Worm (Caenorhabditis elegans) whole organism, young adult: ENCODE results near the gene cld-9.

Source experiments
- B0261.1 ChIP-seq: sonication (generic microtip); optimal IDR thresholded peaks from 2 replicates; lab custom pipeline; 2016; ENCODE audit warnings: mild to moderate bottlenecking, missing genetic modification characterization, moderate library complexity, missing compliant biosample characterization
- B0336.3 ChIP-seq: fragments of 200-800 bp; sonication (Bioruptor generic); IDR thresholded peaks from 2 replicates; pipeline ENCODE4 v1.3.6; 2022; ENCODE audit warnings: missing genetic modification characterization, missing compliant biosample characterization
- F10E7.11 ChIP-seq: sonication (generic microtip); optimal IDR thresholded peaks from 2 replicates; lab custom pipeline; 2017; ENCODE audit warnings: mild to moderate bottlenecking, missing genetic modification characterization, moderate library complexity, missing compliant biosample characterization
- F33H1.4 ChIP-seq: fragments of 200-800 bp; sonication (Bioruptor generic); IDR thresholded peaks from 2 replicates; pipeline ENCODE4 v1.3.6; 2022; ENCODE audit warnings: missing genetic modification reagents, missing genetic modification characterization, missing compliant biosample characterization
- T26A5.8 ChIP-seq: sonication (generic microtip); optimal IDR thresholded peaks from 2 replicates; lab custom pipeline; 2016; ENCODE audit warnings: missing genetic modification characterization, missing compliant biosample characterization
- Y53F4B.3 ChIP-seq: fragments of 200-800 bp; sonication (Bioruptor generic); IDR thresholded peaks from 2 replicates; pipeline ENCODE4 v1.3.6; 2022; ENCODE audit warnings: missing genetic modification reagents, missing genetic modification characterization, missing compliant biosample characterization
- Y53G8AR.9 ChIP-seq: fragments of 200-800 bp; sonication (Bioruptor generic); conservative IDR thresholded peaks from 2 replicates; pipeline ENCODE4 v1.3.6; 2022; ENCODE audit warnings: missing genetic modification reagents, missing genetic modification characterization, missing compliant biosample characterization
- Y56A3A.18 ChIP-seq: fragments of 200-800 bp; sonication (Bioruptor generic); IDR thresholded peaks from 2 replicates; pipeline ENCODE4 v1.3.6; 2022; ENCODE audit warnings: missing genetic modification reagents, missing genetic modification characterization, missing compliant biosample characterization
- Y79H2A.3 ChIP-seq: fragments of 200-800 bp; sonication (Bioruptor generic); conservative IDR thresholded peaks from 2 replicates; pipeline ENCODE4 v1.3.6; 2022; ENCODE audit warnings: missing genetic modification reagents, missing genetic modification characterization, missing compliant biosample characterization
- Y95B8A.8 ChIP-seq: fragments of 200-800 bp; sonication (Bioruptor generic); IDR thresholded peaks from 2 replicates; pipeline ENCODE4 v1.3.6; 2022; ENCODE audit warnings: missing genetic modification reagents, missing genetic modification characterization, missing compliant biosample characterization
- ZK185.1 ChIP-seq: sonication (generic microtip); optimal IDR thresholded peaks from 2 replicates; lab custom pipeline; 2016; ENCODE audit warnings: mild to moderate bottlenecking, missing genetic modification characterization, missing compliant biosample characterization; ENCODE audit not compliant: poor library complexity, severe bottlenecking
- athp-1 ChIP-seq: sonication (generic microtip); optimal IDR thresholded peaks from 2 replicates; lab custom pipeline; 2017; ENCODE audit warnings: mild to moderate bottlenecking, missing genetic modification characterization, missing compliant biosample characterization
- attf-6 ChIP-seq: fragments of 200-800 bp; sonication (Bioruptor generic); IDR thresholded peaks from 2 replicates; pipeline ENCODE4 v1.3.6; 2022; ENCODE audit warnings: missing genetic modification reagents, missing genetic modification characterization, missing compliant biosample characterization
- bed-1 ChIP-seq: fragments of 200-800 bp; sonication (Bioruptor generic); IDR thresholded peaks from 2 replicates; pipeline ENCODE4 v1.3.6; 2022; ENCODE audit warnings: missing genetic modification reagents, missing genetic modification characterization, missing compliant biosample characterization
- cebp-1 ChIP-seq, 2 experiments: fragments of 200-800 bp in 1 of 2; sonication (Bioruptor generic) in 1 of 2; sonication (generic microtip) in 1 of 2; IDR thresholded peaks in 1 of 2; optimal IDR thresholded peaks in 1 of 2; 2 replicates each; pipeline versions ENCODE4 v1.3.6 to Lab custom; 2017 to 2022; ENCODE audit warnings: missing compliant biosample characterization in 2 of 2, missing genetic modification characterization in 2 of 2, mild to moderate bottlenecking in 1 of 2, missing genetic modification reagents in 1 of 2, moderate library complexity in 1 of 2
- ceh-91 ChIP-seq: fragments of 200-800 bp; sonication (Bioruptor generic); IDR thresholded peaks from 2 replicates; pipeline ENCODE4 v1.3.6; 2022; ENCODE audit warnings: missing genetic modification reagents, missing genetic modification characterization, missing compliant biosample characterization
- chd-7 ChIP-seq: sonication (generic microtip); optimal IDR thresholded peaks from 2 replicates; lab custom pipeline; 2016; ENCODE audit warnings: mild to moderate bottlenecking, missing genetic modification characterization, moderate library complexity, missing compliant biosample characterization
- efl-1 ChIP-seq: fragments of 150-350 bp; optimal IDR thresholded peaks from 2 replicates; lab custom pipeline; 2014; ENCODE audit warnings: missing biosample characterization, missing genetic modification reagents, missing genetic modification characterization
- egl-18 ChIP-seq: fragments of 200-800 bp; sonication (Bioruptor generic); IDR thresholded peaks from 2 replicates; pipeline ENCODE4 v1.3.6; 2022; ENCODE audit warnings: missing genetic modification reagents, missing genetic modification characterization, missing compliant biosample characterization
- egl-44 ChIP-seq: fragments of 200-800 bp; sonication (Bioruptor generic); IDR thresholded peaks from 2 replicates; pipeline ENCODE4 v1.3.6; 2022; ENCODE audit warnings: missing genetic modification reagents, missing genetic modification characterization, missing compliant biosample characterization
- ets-4 ChIP-seq: fragments of 200-800 bp; sonication (Bioruptor generic); optimal IDR thresholded peaks from 2 replicates; lab custom pipeline; 2018; ENCODE audit warnings: mild to moderate bottlenecking, missing genetic modification characterization, missing compliant biosample characterization
- fkh-3 ChIP-seq: sonication (generic microtip); optimal IDR thresholded peaks from 2 replicates; lab custom pipeline; 2016; ENCODE audit warnings: mild to moderate bottlenecking, missing genetic modification characterization, missing compliant biosample characterization
- gei-17 ChIP-seq: fragments of 200-800 bp; sonication (Bioruptor generic); optimal IDR thresholded peaks from 2 replicates; lab custom pipeline; 2018; ENCODE audit warnings: mild to moderate bottlenecking, missing genetic modification characterization, missing compliant biosample characterization
- hlh-26 ChIP-seq: fragments of 200-800 bp; sonication (Bioruptor generic); conservative IDR thresholded peaks from 2 replicates; pipeline ENCODE4 v1.3.6; 2022; ENCODE audit warnings: missing genetic modification reagents, missing genetic modification characterization, missing compliant biosample characterization
- let-607 ChIP-seq, 2 experiments: fragments of 200-800 bp in 1 of 2; sonication (Bioruptor generic) in 1 of 2; sonication (generic microtip) in 1 of 2; optimal IDR thresholded peaks; 2 replicates each; lab custom pipeline; 2016 to 2018; ENCODE audit warnings: mild to moderate bottlenecking in 2 of 2, missing compliant biosample characterization in 2 of 2, missing genetic modification characterization in 2 of 2, moderate library complexity in 2 of 2, missing genotype in 1 of 2
- lin-40 ChIP-seq: sonication (generic microtip); optimal IDR thresholded peaks from 2 replicates; lab custom pipeline; 2016; ENCODE audit warnings: missing genetic modification characterization, mild to moderate bottlenecking, missing compliant biosample characterization, missing genotype, missing genetic modification reagents
- lsy-27 ChIP-seq: sonication (generic microtip); optimal IDR thresholded peaks from 2 replicates; lab custom pipeline; 2017; ENCODE audit warnings: missing genetic modification characterization, mild to moderate bottlenecking, missing compliant biosample characterization, antibody characterized with exemption, missing genotype, borderline replicate concordance; ENCODE audit not compliant: insufficient read depth
- madf-10 ChIP-seq: sonication (generic microtip); optimal IDR thresholded peaks from 2 replicates; lab custom pipeline; 2016; ENCODE audit warnings: mild to moderate bottlenecking, missing genetic modification characterization, missing compliant biosample characterization
- madf-6 ChIP-seq: fragments of 200-800 bp; sonication (Bioruptor generic); IDR thresholded peaks from 2 replicates; pipeline ENCODE4 v1.3.6; 2022; ENCODE audit warnings: missing genetic modification reagents, missing genetic modification characterization, missing compliant biosample characterization
- madf-8 ChIP-seq: fragments of 200-800 bp; sonication (Bioruptor generic); conservative IDR thresholded peaks from 2 replicates; pipeline ENCODE4 v1.3.6; 2022; ENCODE audit warnings: missing genetic modification reagents, missing genetic modification characterization, missing compliant biosample characterization
- mcd-1 ChIP-seq: fragments of 200-800 bp; sonication (Bioruptor generic); IDR thresholded peaks from 2 replicates; pipeline ENCODE4 v1.3.6; 2022; ENCODE audit warnings: missing genetic modification reagents, missing genetic modification characterization, missing compliant biosample characterization
- mel-28 ChIP-seq: sonication (generic microtip); optimal IDR thresholded peaks from 2 replicates; lab custom pipeline; 2016; ENCODE audit warnings: borderline replicate concordance, mild to moderate bottlenecking, missing genetic modification characterization, missing compliant biosample characterization
- nfya-2 ChIP-seq: fragments of 200-800 bp; sonication (Bioruptor generic); IDR thresholded peaks from 2 replicates; pipeline ENCODE4 v1.3.6; 2022; ENCODE audit warnings: missing genetic modification reagents, missing genetic modification characterization, missing compliant biosample characterization
- nfyb-1 ChIP-seq: fragments of 200-800 bp; sonication (Bioruptor generic); IDR thresholded peaks from 2 replicates; pipeline ENCODE4 v1.3.6; 2022; ENCODE audit warnings: missing genetic modification reagents, missing genetic modification characterization, missing compliant biosample characterization
- nhr-179 ChIP-seq: sonication (generic microtip); optimal IDR thresholded peaks from 2 replicates; lab custom pipeline; 2016; ENCODE audit warnings: mild to moderate bottlenecking, missing genetic modification characterization, missing compliant biosample characterization
- nhr-80 ChIP-seq: sonication (generic microtip); optimal IDR thresholded peaks from 2 replicates; lab custom pipeline; 2016; ENCODE audit warnings: missing genetic modification characterization, missing compliant biosample characterization
- sdz-38 ChIP-seq: sonication (generic microtip); optimal IDR thresholded peaks from 2 replicates; lab custom pipeline; 2016; ENCODE audit warnings: missing genotype, missing genetic modification characterization, missing compliant biosample characterization
- zim-3 ChIP-seq: sonication (generic microtip); optimal IDR thresholded peaks from 2 replicates; lab custom pipeline; 2017; ENCODE audit warnings: mild to moderate bottlenecking, missing genetic modification characterization, moderate library complexity, missing compliant biosample characterization
- ztf-18 ChIP-seq: sonication (generic microtip); optimal IDR thresholded peaks from 2 replicates; lab custom pipeline; 2016; ENCODE audit warnings: missing genotype, mild to moderate bottlenecking, missing genetic modification characterization, missing compliant biosample characterization
- ztf-22 ChIP-seq: fragments of 200-800 bp; sonication (Bioruptor generic); optimal IDR thresholded peaks from 2 replicates; lab custom pipeline; 2018; ENCODE audit warnings: mild to moderate bottlenecking, missing genetic modification characterization, moderate library complexity, missing compliant biosample characterization
- ztf-25 ChIP-seq: fragments of 200-800 bp; sonication (Bioruptor generic); IDR thresholded peaks from 2 replicates; pipeline ENCODE4 v1.3.6; 2022; ENCODE audit warnings: missing genetic modification reagents, missing genetic modification characterization, missing compliant biosample characterization
- ztf-26 ChIP-seq: sonication (generic microtip); optimal IDR thresholded peaks from 2 replicates; lab custom pipeline; 2017; ENCODE audit warnings: missing genetic modification characterization, missing compliant biosample characterization

The cld-9 gene

DNA sequence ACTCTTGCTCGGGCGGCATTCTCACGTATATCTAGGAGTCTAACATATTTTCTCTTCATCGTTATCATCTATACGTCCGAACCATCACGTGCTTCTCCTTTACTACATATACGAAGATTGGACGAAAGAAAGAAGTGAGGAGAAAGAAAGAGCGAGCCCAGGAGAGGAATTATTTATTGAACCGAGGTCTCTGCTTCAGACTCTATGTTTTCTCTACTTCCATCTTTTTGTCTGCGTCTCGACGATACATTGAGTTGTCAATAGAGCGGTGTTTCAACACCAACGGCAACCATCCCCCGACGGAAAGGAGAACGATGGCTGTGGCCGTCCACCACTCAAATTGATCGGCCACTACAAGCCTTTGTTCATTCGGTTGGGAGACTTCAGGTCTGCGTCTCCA is 37.7 kb upstream of the cld-9 start (continued):
- TF ChIP-seq chd-7 (tag; lab: Kevin White, UChicago): no peak
- no peak for TF ChIP-seq ztf-26
- no peak for TF ChIP-seq F33H1.4 (GFP tag; lab: Robert Waterston, UW)
- no peak for TF ChIP-seq ztf-25 (GFP tag; lab: Robert Waterston, UW)
- no peak for TF ChIP-seq F10E7.11 (tag; lab: Kevin White, UChicago)
- peak in 1 of 2 experiments; percentile 41 for TF ChIP-seq let-607 (tag; optimal IDR thresholded peaks at IDR 0.05; lab: Kevin White, UChicago)
- no peak for TF ChIP-seq hlh-26 (GFP tag; lab: Robert Waterston, UW)
- TF ChIP-seq ztf-22 (GFP tag; lab: Kevin White, UChicago): no peak
- TF ChIP-seq lsy-27 (tag; lab: Kevin White, UChicago): no peak
- peak; percentile 48 for TF ChIP-seq ztf-18 (tag; lab: Kevin White, UChicago)
- 0 out of 2 replicates have a peak, but pooled peaks have one; percentile 51 for TF ChIP-seq Y56A3A.18 (GFP tag; lab: Robert Waterston, UW)
- TF ChIP-seq cebp-1 (GFP tag; IDR thresholded peaks at IDR 0.05; lab: Robert Waterston, UW): peak; percentile 72; the same call in 1 of the 2 replicates
- peak; percentile 88 for TF ChIP-seq cebp-1 (tag; optimal IDR thresholded peaks at IDR 0.05; lab: Kevin White, UChicago)
- no peak for TF ChIP-seq fkh-3 (tag; lab: Kevin White, UChicago)
- no peak for TF ChIP-seq gei-17 (GFP tag; lab: Kevin White, UChicago)
- TF ChIP-seq mcd-1 (GFP tag; lab: Robert Waterston, UW): peak; percentile 79
- no peak for TF ChIP-seq nfyb-1 (GFP tag; lab: Robert Waterston, UW)
- no peak for TF ChIP-seq attf-6 (GFP tag; lab: Robert Waterston, UW)
- TF ChIP-seq madf-10 (tag; lab: Kevin White, UChicago): peak; percentile 61
- TF ChIP-seq Y53G8AR.9 (GFP tag; lab: Robert Waterston, UW): no peak
- TF ChIP-seq sdz-38 (tag; lab: Kevin White, UChicago): no peak
- TF ChIP-seq nhr-179 (tag; lab: Kevin White, UChicago): no peak
- TF ChIP-seq lin-40 (tag; lab: Kevin White, UChicago): peak; percentile 62
- TF ChIP-seq ceh-91 (GFP tag; lab: Robert Waterston, UW): no peak
- no peak for TF ChIP-seq egl-18 (GFP tag; lab: Robert Waterston, UW)
- no peak for TF ChIP-seq T26A5.8 (tag; lab: Kevin White, UChicago)
- TF ChIP-seq zim-3 (tag; lab: Kevin White, UChicago): no peak
- TF ChIP-seq bed-1 (GFP tag; lab: Robert Waterston, UW): no peak
- TF ChIP-seq Y79H2A.3 (GFP tag; lab: Robert Waterston, UW): no peak
- peak; percentile 73; the same call in 1 of the 2 replicates for TF ChIP-seq Y95B8A.8 (GFP tag; lab: Robert Waterston, UW)
- no peak for TF ChIP-seq madf-8 (GFP tag; lab: Robert Waterston, UW)
- TF ChIP-seq efl-1 (GFP tag; lab: Kevin White, UChicago): no peak
- TF ChIP-seq nhr-80 (tag; lab: Kevin White, UChicago): peak; percentile 93
- no peak for TF ChIP-seq Y53F4B.3 (GFP tag; lab: Robert Waterston, UW)
- TF ChIP-seq athp-1: peak; percentile 1
- peak; percentile 39; the same call in 1 of the 2 replicates for TF ChIP-seq B0336.3 (GFP tag; lab: Robert Waterston, UW)
- no peak for TF ChIP-seq ets-4
- TF ChIP-seq madf-6 (GFP tag; lab: Robert Waterston, UW): no peak
- peak; percentile 7 for TF ChIP-seq ZK185.1 (tag; lab: Kevin White, UChicago)
- TF ChIP-seq egl-44 (GFP tag; lab: Robert Waterston, UW): no peak; the same call in 1 of the 2 replicates
- no peak for TF ChIP-seq mel-28
- TF ChIP-seq nfya-2: no peak
- no peak for TF ChIP-seq B0261.1 (tag; lab: Kevin White, UChicago)
